Worm (Caenorhabditis elegans) whole organism, L4/young adult: ENCODE results near the gene unc-42.

ENCODE experiments used
- W03F9.2 ChIP-seq: fragments of 150-350 bp; optimal IDR thresholded peaks from 2 replicates; lab custom pipeline; 2014; ENCODE audit warnings: missing biosample characterization, missing genetic modification characterization
- dao-5 ChIP-seq: sonication (generic microtip); optimal IDR thresholded peaks from 2 replicates; lab custom pipeline; 2016; ENCODE audit warnings: missing genotype, missing genetic modification characterization, moderate library complexity, missing compliant biosample characterization
- him-1 ChIP-seq: sonication (generic microtip); optimal IDR thresholded peaks from 2 replicates; lab custom pipeline; 2016; ENCODE audit warnings: missing genotype, missing genetic modification reagents, missing genetic modification characterization, missing compliant biosample characterization

unc-42 gene

ce11 chrV:9733920-9734454 lies 35.2 kb downstream of the unc-42 start, which contains the start of gene cal-7:
Gene cal-7, plus strand, starts transcription at chrV:9734103.
- no peak for TF ChIP-seq him-1 (tag; lab: Kevin White, UChicago)
- no peak for TF ChIP-seq dao-5
- no peak for TF ChIP-seq W03F9.2 (tag; lab: Kevin White, UChicago)

DNA sequence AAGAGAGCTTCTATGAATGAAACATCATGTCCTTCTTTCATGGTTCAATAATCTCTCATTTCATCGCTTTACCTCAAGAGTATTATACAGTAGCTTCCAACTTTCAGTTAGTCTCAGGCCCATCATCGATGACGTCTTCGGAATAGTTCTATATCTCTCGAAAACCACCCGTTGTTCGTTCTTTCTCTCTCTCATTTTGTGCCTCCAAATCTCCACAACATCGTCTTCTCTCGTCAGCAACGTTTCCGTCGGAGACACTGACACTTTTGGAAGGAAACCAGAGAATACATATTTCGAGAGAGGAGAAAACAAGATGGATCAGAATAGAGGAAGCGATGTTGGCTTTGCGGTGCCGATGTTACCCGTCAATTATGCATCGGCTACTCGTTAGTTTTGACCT lies 37.3 kb downstream of the unc-42 start:
- TF ChIP-seq W03F9.2 (tag; lab: Kevin White, UChicago) (no peak), him-1 (tag; lab: Kevin White, UChicago) (no peak), dao-5 (no peak)

DNA sequence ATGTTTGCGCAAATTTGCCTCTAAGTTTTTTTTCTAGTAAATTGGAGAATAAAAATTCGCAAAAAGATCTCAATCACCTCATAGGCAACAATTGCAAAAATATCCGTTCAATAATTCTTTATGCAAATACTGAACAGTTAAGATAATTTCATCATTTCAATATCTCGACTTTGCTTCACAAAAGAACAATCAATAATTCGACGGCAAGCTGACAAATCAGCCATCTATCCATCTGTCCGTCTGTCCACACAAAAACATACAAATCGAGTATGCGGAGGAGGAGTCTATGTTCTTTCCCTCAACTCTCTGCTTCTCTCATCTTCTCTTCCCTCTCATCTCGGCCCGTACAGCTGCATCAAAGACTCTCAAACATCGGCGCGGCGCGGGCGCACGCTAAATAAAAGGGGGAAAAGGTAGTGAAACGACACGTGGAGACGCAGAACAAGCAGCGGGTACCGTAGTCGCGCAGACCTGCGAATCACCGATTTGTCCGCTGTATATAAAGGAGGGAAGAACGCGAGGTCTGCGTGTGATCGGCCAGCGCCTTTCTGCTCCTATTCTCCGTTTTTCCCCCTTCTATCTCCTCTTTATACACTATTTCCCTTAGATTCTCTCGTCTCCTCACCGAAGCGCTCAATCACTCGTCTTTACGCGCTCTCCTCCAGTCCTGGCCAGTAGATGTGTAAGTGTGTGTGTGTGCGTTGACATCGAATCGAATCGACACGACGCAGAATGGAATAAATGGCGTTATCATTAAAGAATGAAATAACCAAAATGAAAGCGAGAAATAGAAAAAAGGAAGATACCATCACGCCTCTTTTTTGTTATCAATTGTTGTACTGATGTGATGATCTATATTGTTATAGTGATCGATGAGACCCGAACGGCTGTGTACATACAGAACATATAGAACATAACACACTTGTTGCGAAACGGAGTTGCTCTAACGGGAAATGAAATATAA lies 38.2 kb downstream of the unc-42 start:
- TF ChIP-seq him-1 (tag; lab: Kevin White, UChicago) (peak; percentile 96), dao-5 (peak; percentile 39), W03F9.2 (tag; lab: Kevin White, UChicago) (peak; percentile 38)

- TF ChIP-seq him-1 (tag; lab: Kevin White, UChicago) (no peak), dao-5 (no peak), W03F9.2 (tag; lab: Kevin White, UChicago) (peak; percentile 28)
Measured at ce11 chrV:9729462-9730162, 39.6 kb downstream of the unc-42 start, which contains the start of the genes aagr-3 and drap-1. Gene aagr-3, minus strand, starts transcription at chrV:9729512. Gene drap-1, plus strand, starts transcription at chrV:9730106.

DNA sequence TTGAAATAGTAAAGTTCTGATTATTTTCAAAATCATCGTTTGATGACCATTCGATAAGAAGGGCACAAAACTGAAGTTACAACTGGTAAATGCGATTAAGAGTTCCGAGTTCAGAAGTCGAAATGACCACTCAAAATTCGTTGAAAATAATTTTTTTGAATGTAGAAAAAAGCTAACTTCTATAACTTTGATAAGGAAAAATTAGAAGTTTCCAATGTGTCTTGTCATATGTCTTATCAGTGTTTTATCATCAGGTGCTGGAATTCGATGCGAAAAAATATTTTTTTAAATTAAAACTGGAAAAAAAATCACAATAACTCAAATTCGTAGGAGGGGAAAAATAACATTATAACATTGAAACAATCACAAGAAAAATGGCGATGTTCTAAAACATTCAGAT lies 43.5 kb downstream of the unc-42 start:
- TF ChIP-seq dao-5 = no peak
- no peak for TF ChIP-seq W03F9.2 (tag; lab: Kevin White, UChicago)
- no peak for TF ChIP-seq him-1 (tag; lab: Kevin White, UChicago)

ce11 chrV:9724021-9724671 lies 45.0 kb downstream of the unc-42 start, which contains the start of gene slcr-46.3:
Gene slcr-46.3, minus strand, starts transcription at chrV:9724106.
- no peak for TF ChIP-seq him-1 (tag; lab: Kevin White, UChicago)
- no peak for TF ChIP-seq W03F9.2 (tag; lab: Kevin White, UChicago)
- TF ChIP-seq dao-5 = no peak

- TF ChIP-seq dao-5 = no peak
- no peak for TF ChIP-seq W03F9.2 (tag; lab: Kevin White, UChicago)
- no peak for TF ChIP-seq him-1 (tag; lab: Kevin White, UChicago)
Measured at ce11 chrV:9716397-9716796, 52.8 kb downstream of the unc-42 start, which contains the start of gene str-188. Gene str-188, plus strand, starts transcription at chrV:9716697.

ce11 chrV:9714909-9715308 lies 54.3 kb downstream of the unc-42 start, which contains the start of gene F40F9.3:
Gene F40F9.3, plus strand, starts transcription at chrV:9715209.
- no peak for TF ChIP-seq dao-5
- no peak for TF ChIP-seq him-1 (tag; lab: Kevin White, UChicago)
- TF ChIP-seq W03F9.2 (tag; lab: Kevin White, UChicago) = no peak
